Fruit fly (Drosophila melanogaster): ENCODE results near the gene CG13843.

Gene CG13843

DNA sequence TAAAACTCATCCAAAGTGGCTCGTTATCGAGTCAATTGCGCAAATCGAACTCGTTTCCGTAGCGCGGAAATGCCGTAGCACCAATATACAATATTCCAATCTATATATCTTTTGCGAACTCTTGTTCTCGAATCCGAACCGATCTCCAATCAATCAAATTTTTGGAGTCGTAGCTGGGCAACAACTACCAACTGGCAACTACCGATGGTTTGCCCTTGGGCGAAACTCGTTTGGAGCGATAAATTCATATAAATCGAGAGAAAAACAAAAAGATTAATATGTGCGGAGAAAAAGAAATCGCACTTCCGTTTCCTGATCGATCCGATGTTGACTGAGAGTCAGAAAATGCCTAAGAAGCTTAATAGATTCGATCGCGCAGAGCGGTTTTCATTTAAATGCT is 43.6 kb upstream of the CG13843 start:
- no peak for TF ChIP-seq dsf (GFP tag; optimal IDR thresholded peaks at IDR 0.05; ENCODE audit: borderline replicate concordance)

- TF ChIP-seq brk (GFP tag; optimal IDR thresholded peaks at IDR 0.05), result no peak
- TF ChIP-seq Vsx2 (GFP tag; optimal IDR thresholded peaks at IDR 0.05; ENCODE audit: partially characterized antibody), result no peak
- TF ChIP-seq CrebA (GFP tag; optimal IDR thresholded peaks at IDR 0.05; ENCODE audit: borderline replicate concordance), result no peak
- TF ChIP-seq sv (GFP tag; optimal IDR thresholded peaks at IDR 0.05), result no peak
- TF ChIP-seq Mio (GFP tag; optimal IDR thresholded peaks at IDR 0.05), result no peak
- TF ChIP-seq br (GFP tag; optimal IDR thresholded peaks at IDR 0.05), result no peak
- TF ChIP-seq pan (optimal IDR thresholded peaks at IDR 0.05), result no peak
- TF ChIP-seq sage (GFP tag; optimal IDR thresholded peaks at IDR 0.05), result no peak
- TF ChIP-seq ey (GFP tag; optimal IDR thresholded peaks at IDR 0.05), result no peak
- TF ChIP-seq lola (GFP tag; optimal IDR thresholded peaks at IDR 0.05), result no peak
- no peak for TF ChIP-seq Hr83 (GFP tag; optimal IDR thresholded peaks at IDR 0.05; ENCODE audit: poor library complexity, severe bottlenecking)
- TF ChIP-seq Abd-B (GFP tag; optimal IDR thresholded peaks at IDR 0.05), result no peak
- TF ChIP-seq dsf (GFP tag; optimal IDR thresholded peaks at IDR 0.05; ENCODE audit: borderline replicate concordance), result no peak
- TF ChIP-seq Jra (GFP tag; optimal IDR thresholded peaks at IDR 0.05), result no peak
These were observed 40.8 kb upstream of the CG13843 start for dm6 chr3R:22568508-22568907.

DNA sequence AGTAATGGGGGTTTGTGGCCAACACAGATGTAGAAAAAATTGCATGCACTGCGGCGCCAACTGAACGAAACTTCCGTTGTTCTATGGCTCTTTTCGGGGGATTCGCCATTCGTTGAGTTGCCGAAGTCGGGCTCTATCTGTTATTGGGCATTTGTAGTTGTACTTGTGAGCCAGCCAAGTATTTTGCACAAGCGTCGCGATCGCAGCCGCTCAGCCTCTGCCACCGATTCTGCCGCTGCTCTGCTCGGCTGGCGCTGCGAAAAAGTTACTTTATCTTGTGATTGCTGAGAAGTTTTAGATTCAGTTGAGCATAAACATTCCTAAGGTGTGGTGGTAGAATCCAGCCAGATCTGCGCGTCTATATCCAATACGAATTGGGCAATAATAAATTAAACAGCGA is 39.4 kb upstream of the CG13843 start, which contains the start of gene CG33110:
TSS of gene CG33110 (plus strand) at position 301 of the 400 bp plus-strand sequence.
- TF ChIP-seq h (GFP tag; optimal IDR thresholded peaks at IDR 0.05), result no peak
- no peak for TF ChIP-seq sage (GFP tag; optimal IDR thresholded peaks at IDR 0.05)
- no peak for TF ChIP-seq Jra (GFP tag; optimal IDR thresholded peaks at IDR 0.05)
- no peak for TF ChIP-seq N (GFP tag; optimal IDR thresholded peaks at IDR 0.05)
- no peak for TF ChIP-seq GATAd (GFP tag; optimal IDR thresholded peaks at IDR 0.05)
- no peak for TF ChIP-seq ey (GFP tag; optimal IDR thresholded peaks at IDR 0.05)
- TF ChIP-seq jim (GFP tag; optimal IDR thresholded peaks at IDR 0.05), result no peak
- no peak for TF ChIP-seq rgr (GFP tag; optimal IDR thresholded peaks at IDR 0.05)
- no peak for TF ChIP-seq Hnf4 (GFP tag; optimal IDR thresholded peaks at IDR 0.05)
- TF ChIP-seq CrebA (GFP tag; optimal IDR thresholded peaks at IDR 0.05; ENCODE audit: borderline replicate concordance), result no peak
- TF ChIP-seq tai (GFP tag; optimal IDR thresholded peaks at IDR 0.05), result no peak
- TF ChIP-seq CG9705 (GFP tag; optimal IDR thresholded peaks at IDR 0.05), result no peak
- no peak for TF ChIP-seq sv (GFP tag; optimal IDR thresholded peaks at IDR 0.05)
- no peak for TF ChIP-seq dl (GFP tag; optimal IDR thresholded peaks at IDR 0.05; ENCODE audit: insufficient read depth in 1 of 2, partially characterized antibody in 2 of 2)
- TF ChIP-seq Abd-B (GFP tag; optimal IDR thresholded peaks at IDR 0.05), result no peak
- no peak for TF ChIP-seq Rel (GFP tag; optimal IDR thresholded peaks at IDR 0.05)
- no peak for TF ChIP-seq Rel (tag; optimal IDR thresholded peaks at IDR 0.05)
- TF ChIP-seq Hr78 (GFP tag; optimal IDR thresholded peaks at IDR 0.05), result no peak
- TF ChIP-seq psq (GFP tag; optimal IDR thresholded peaks at IDR 0.05), result no peak
- no peak for TF ChIP-seq CG32264 (GFP tag; optimal IDR thresholded peaks at IDR 0.05)
- no peak for TF ChIP-seq Vsx2 (GFP tag; optimal IDR thresholded peaks at IDR 0.05; ENCODE audit: partially characterized antibody)

DNA sequence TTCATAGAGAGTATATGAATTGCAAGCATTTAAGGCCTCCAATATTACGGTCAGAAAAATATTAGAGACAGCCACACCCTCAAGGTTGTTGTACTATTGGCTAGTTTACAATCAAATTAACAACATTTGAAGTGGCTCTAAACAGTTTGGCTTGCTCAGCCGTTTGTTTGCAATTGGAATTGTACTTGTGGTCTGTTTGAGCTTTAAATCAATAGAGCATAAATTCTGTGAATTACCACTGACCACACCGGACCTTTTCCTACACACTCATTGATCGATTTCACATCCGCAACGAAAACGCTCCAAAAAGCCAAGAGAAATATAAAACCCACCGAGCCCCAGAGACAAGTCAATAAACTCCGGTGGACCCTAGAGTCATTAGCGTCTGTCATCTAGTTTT is 35.7 kb upstream of the CG13843 start:
- TF ChIP-seq foxo (GFP tag; optimal IDR thresholded peaks at IDR 0.05) (no peak), jim (GFP tag; optimal IDR thresholded peaks at IDR 0.05) (no peak), GATAd (GFP tag; optimal IDR thresholded peaks at IDR 0.05) (no peak), sage (GFP tag; optimal IDR thresholded peaks at IDR 0.05) (no peak)

- no peak for TF ChIP-seq jim (GFP tag; optimal IDR thresholded peaks at IDR 0.05)
- no peak for TF ChIP-seq N (GFP tag; optimal IDR thresholded peaks at IDR 0.05)
- no peak for TF ChIP-seq Sp1 (GFP tag; optimal IDR thresholded peaks at IDR 0.05)
- no peak for TF ChIP-seq CrebA (GFP tag; optimal IDR thresholded peaks at IDR 0.05; ENCODE audit: borderline replicate concordance)
- TF ChIP-seq Dfd (GFP tag; optimal IDR thresholded peaks at IDR 0.05), result no peak
- no peak for TF ChIP-seq Dif (GFP tag; optimal IDR thresholded peaks at IDR 0.05; ENCODE audit: partially characterized antibody)
- TF ChIP-seq Hnf4 (GFP tag; optimal IDR thresholded peaks at IDR 0.05), result no peak
- no peak for TF ChIP-seq brk (GFP tag; optimal IDR thresholded peaks at IDR 0.05)
- TF ChIP-seq ey (GFP tag; optimal IDR thresholded peaks at IDR 0.05), result no peak
- TF ChIP-seq sage (GFP tag; optimal IDR thresholded peaks at IDR 0.05), result no peak
- TF ChIP-seq Mio (GFP tag; optimal IDR thresholded peaks at IDR 0.05), result no peak
- TF ChIP-seq h (GFP tag; optimal IDR thresholded peaks at IDR 0.05), result no peak
- no peak for TF ChIP-seq CG32264 (GFP tag; optimal IDR thresholded peaks at IDR 0.05)
- TF ChIP-seq foxo (GFP tag; optimal IDR thresholded peaks at IDR 0.05), result no peak
These were observed 33.1 kb upstream of the CG13843 start for dm6 chr3R:22576096-22576697.

Measured in whole organism, wandering third instar larva.